Fruit fly (Drosophila melanogaster): ENCODE results near the gene CG15545.

CG15545 gene

DNA sequence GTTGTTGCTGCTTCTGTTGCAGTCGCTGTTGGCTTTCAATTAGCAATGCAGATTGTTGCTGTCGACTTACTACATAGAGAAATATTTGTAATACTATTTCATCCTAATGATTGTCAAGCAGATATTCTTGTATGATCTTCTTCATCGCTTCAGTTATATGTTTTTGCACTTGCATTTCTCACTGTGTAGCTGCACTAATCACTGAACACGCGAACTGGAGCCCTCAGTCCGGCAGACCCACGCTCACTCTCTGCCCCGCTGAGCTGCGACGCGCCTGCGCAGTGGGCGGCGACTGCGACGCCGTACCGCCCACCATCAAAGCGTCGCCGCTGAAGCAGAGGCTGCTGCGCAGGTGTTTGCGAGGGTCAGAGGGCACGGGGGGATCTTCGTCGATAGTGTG lies 2.5 kb upstream of the CG15545 start (continued):
- TF ChIP-seq CG3726 (GFP tag; IDR thresholded peaks at IDR 0.05) (0 out of 3 replicates have a peak, but pooled peaks have one; percentile 28), CG1024 (GFP tag; IDR thresholded peaks at IDR 0.05) (peak; percentile 21; the same call in 1 of the 2 replicates), Jarid2 (GFP tag; optimal IDR thresholded peaks at IDR 0.05) (no peak), nmo (GFP tag; optimal IDR thresholded peaks at IDR 0.05) (peak; percentile 4), Oli (tag; optimal IDR thresholded peaks at IDR 0.05) (peak; percentile 17), CG14441 (GFP tag; IDR thresholded peaks at IDR 0.05) (0 out of 2 replicates have a peak, but pooled peaks have one; percentile 6), Atf-2 (GFP tag; optimal IDR thresholded peaks at IDR 0.05) (no peak), chinmo (GFP tag; IDR thresholded peaks at IDR 0.05; ENCODE audit: partially characterized antibody) (peak; percentile 41; the same call in 1 of the 4 replicates), CG12071 (GFP tag; optimal IDR thresholded peaks at IDR 0.05) (peak; percentile 61), gcm2 (GFP tag; optimal IDR thresholded peaks at IDR 0.05) (no peak), CG15269 (tag; optimal IDR thresholded peaks at IDR 0.05) (peak; percentile 11), crol (GFP tag; IDR thresholded peaks at IDR 0.05) (peak; percentile 70), Ptx1 (GFP tag; IDR thresholded peaks at IDR 0.05) (peak; percentile 58; the same call in 1 of the 2 replicates), toy (GFP tag; IDR thresholded peaks at IDR 0.05) (no peak), CG32772 (GFP tag; IDR thresholded peaks at IDR 0.05) (peak; percentile 21; the same call in 1 of the 2 replicates), oc (tag; optimal IDR thresholded peaks at IDR 0.05) (peak; percentile 57), slbo (GFP tag; IDR thresholded peaks at IDR 0.05) (peak; percentile 34; the same call in 1 of the 2 replicates), CG10565 (GFP tag; optimal IDR thresholded peaks at IDR 0.05) (no peak), z (GFP tag; IDR thresholded peaks at IDR 0.05) (0 out of 3 replicates have a peak, but pooled peaks have one; percentile 11), vvl (GFP tag; IDR thresholded peaks at IDR 0.05) (0 out of 2 replicates have a peak, but pooled peaks have one; percentile 28), CG2889 (GFP tag; IDR thresholded peaks at IDR 0.05) (no peak), pan (optimal IDR thresholded peaks at IDR 0.05) (no peak), pan (GFP tag; optimal IDR thresholded peaks at IDR 0.05 in 1 of 2, IDR thresholded peaks at IDR 0.05 in 1 of 2) (peak in 1 of 2 experiments; percentile 28), sens-2 (GFP tag; IDR thresholded peaks at IDR 0.05) (0 out of 2 replicates have a peak, but pooled peaks have one; percentile 34), ewg (GFP tag; optimal IDR thresholded peaks at IDR 0.05) (peak; percentile 38), dysf (GFP tag; IDR thresholded peaks at IDR 0.05) (peak; percentile 34; the same call in 1 of the 3 replicates), sr (GFP tag; IDR thresholded peaks at IDR 0.05) (peak; percentile 95), CG8388 (GFP tag; optimal IDR thresholded peaks at IDR 0.05) (peak; percentile 15), CG7271 (tag; optimal IDR thresholded peaks at IDR 0.05) (no peak), Hr51 (GFP tag; optimal IDR thresholded peaks at IDR 0.05) (peak in 1 of 2 experiments; percentile 25), CG11723 (GFP tag; optimal IDR thresholded peaks at IDR 0.05) (no peak), CG10979 (tag; optimal IDR thresholded peaks at IDR 0.05) (peak; percentile 28), Blimp-1 (GFP tag; optimal IDR thresholded peaks at IDR 0.05) (peak; percentile 43), grau (tag; optimal IDR thresholded peaks at IDR 0.05) (peak; percentile 25), slp2 (GFP tag; optimal IDR thresholded peaks at IDR 0.05) (no peak), Hmx (GFP tag; optimal IDR thresholded peaks at IDR 0.05) (no peak), Sox102F (GFP tag; optimal IDR thresholded peaks at IDR 0.05) (peak; percentile 41), dmrt99B (tag; optimal IDR thresholded peaks at IDR 0.05) (peak; percentile 38), H2.0 (GFP tag; IDR thresholded peaks at IDR 0.05) (0 out of 2 replicates have a peak, but pooled peaks have one; percentile 3), gsb-n (tag; optimal IDR thresholded peaks at IDR 0.05) (peak; percentile 21), Awh (GFP tag; IDR thresholded peaks at IDR 0.05) (peak; percentile 54), Med (GFP tag) (peak; percentile 72), Rfx (GFP tag; IDR thresholded peaks at IDR 0.05) (0 out of 2 replicates have a peak, but pooled peaks have one; percentile 12), CG6791 (GFP tag; IDR thresholded peaks at IDR 0.05; ENCODE audit: partially characterized antibody) (no peak), CG2712 (tag; optimal IDR thresholded peaks at IDR 0.05) (peak; percentile 5), mld (GFP tag; IDR thresholded peaks at IDR 0.05; ENCODE audit: partially characterized antibody) (no peak), Spps (tag; optimal IDR thresholded peaks at IDR 0.05) (no peak), CG7745 (tag; optimal IDR thresholded peaks at IDR 0.05) (no peak), YL-1 (GFP tag; optimal IDR thresholded peaks at IDR 0.05) (no peak), ken (GFP tag; IDR thresholded peaks at IDR 0.05) (peak; percentile 51; the same call in 1 of the 3 replicates)
